Worm (Caenorhabditis elegans): ENCODE measurements around the gene pqn-71.
A peak's percentile ranks its signal among the peaks of the same experiment; 100 is the strongest.

The pqn-71 gene

DNA sequence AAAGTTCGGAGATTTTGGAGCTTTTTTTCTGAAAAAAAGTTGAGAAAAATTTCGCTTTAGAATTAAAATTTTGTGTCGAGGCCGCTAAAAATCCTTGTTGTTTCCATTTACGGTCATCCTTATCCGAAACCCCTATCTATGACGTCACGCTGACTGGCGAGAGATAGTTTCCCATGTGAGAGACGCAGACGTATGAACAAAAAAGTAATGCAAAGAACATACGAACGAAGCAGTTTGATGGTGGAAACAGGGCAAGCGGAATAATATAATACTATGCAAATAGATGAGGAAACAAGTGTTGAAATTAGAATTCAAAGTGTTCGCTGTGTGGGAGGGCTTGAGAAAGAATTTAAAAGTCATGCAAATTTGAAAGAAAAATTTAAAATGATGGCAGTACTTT is 33.6 kb downstream of the pqn-71 start:
- TF ChIP-seq hmg-11 (tag; optimal IDR thresholded peaks at IDR 0.05) = no peak
- peak; percentile 19 for TF ChIP-seq pqm-1 (tag; optimal IDR thresholded peaks at IDR 0.05)
- TF ChIP-seq lin-15B (tag; optimal IDR thresholded peaks at IDR 0.05) = no peak
- no peak for TF ChIP-seq snpc-4 (tag; optimal IDR thresholded peaks at IDR 0.05)
- TF ChIP-seq lin-39 (tag; optimal IDR thresholded peaks at IDR 0.05) = no peak
- TF ChIP-seq elt-3 (tag; optimal IDR thresholded peaks at IDR 0.05) = no peak
- no peak for TF ChIP-seq fkh-2 (tag; optimal IDR thresholded peaks at IDR 0.05)
- TF ChIP-seq mdl-1 (tag; optimal IDR thresholded peaks at IDR 0.05) = no peak
- TF ChIP-seq elt-2 (tag; optimal IDR thresholded peaks at IDR 0.05) = peak; percentile 31
- no peak for TF ChIP-seq nhr-77 (tag; optimal IDR thresholded peaks at IDR 0.05)
- TF ChIP-seq skn-1 (tag; optimal IDR thresholded peaks at IDR 0.05) = no peak
- no peak for TF ChIP-seq nhr-23 (tag; optimal IDR thresholded peaks at IDR 0.05)

DNA sequence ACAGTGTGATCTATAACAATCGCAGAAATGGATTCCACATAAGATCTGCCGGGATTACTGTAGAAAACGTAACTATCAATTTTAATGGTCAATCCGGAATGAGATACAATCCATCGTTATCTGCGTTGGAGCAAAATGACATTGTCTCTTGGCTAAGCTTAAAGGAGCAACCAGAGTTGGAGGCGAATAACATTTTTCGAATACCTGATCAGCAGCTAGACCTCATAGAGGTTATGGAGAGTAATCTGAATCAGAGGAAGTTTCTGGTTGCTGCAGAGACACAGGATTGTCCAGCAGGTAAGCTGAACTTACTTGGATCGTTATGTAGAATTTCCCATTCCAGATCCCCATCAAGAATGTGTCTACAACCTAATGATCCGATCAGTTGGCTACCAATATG is 38.1 kb downstream of the pqn-71 start:
- TF ChIP-seq fkh-2 (tag; optimal IDR thresholded peaks at IDR 0.05) (no peak), sea-2 (GFP tag; optimal IDR thresholded peaks at IDR 0.05) (no peak), nhr-237 (tag; optimal IDR thresholded peaks at IDR 0.05) (no peak), egl-5 (tag; optimal IDR thresholded peaks at IDR 0.05) (no peak), tbx-2 (tag; optimal IDR thresholded peaks at IDR 0.05) (no peak), nhr-11 (tag; optimal IDR thresholded peaks at IDR 0.05) (no peak), lin-15B (tag; optimal IDR thresholded peaks at IDR 0.05) (no peak), daf-12 (tag; optimal IDR thresholded peaks at IDR 0.05) (no peak), eor-1 (tag; optimal IDR thresholded peaks at IDR 0.05) (no peak), pqm-1 (tag; optimal IDR thresholded peaks at IDR 0.05) (no peak)

DNA sequence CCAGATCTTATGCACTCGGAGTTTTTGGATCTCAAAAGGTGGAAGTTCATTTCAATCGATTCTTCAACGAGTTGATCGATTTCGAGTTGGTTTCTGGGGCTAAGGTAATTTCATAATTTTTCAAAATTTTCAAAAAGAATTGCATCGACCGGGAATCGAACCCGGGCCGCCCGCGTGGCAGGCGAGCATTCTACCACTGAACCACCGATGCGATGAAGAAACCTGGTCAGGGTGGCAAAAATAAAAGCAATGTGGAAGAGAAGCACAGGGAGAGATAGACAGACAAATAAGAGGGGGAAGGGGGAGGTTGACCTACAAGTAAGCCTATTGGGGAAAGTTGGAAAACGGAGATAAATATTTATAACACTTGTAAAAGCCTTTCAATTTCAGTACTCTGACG is 39.6 kb downstream of the pqn-71 start:
- no peak for TF ChIP-seq nhr-77 (tag; optimal IDR thresholded peaks at IDR 0.05)
- TF ChIP-seq nhr-28 (tag; optimal IDR thresholded peaks at IDR 0.05) = no peak
- TF ChIP-seq elt-2 (tag; optimal IDR thresholded peaks at IDR 0.05) = peak; percentile 52
- no peak for TF ChIP-seq fkh-10 (GFP tag; optimal IDR thresholded peaks at IDR 0.05)
- TF ChIP-seq ceh-28 (tag; optimal IDR thresholded peaks at IDR 0.05) = no peak
- TF ChIP-seq ceh-9 (tag; optimal IDR thresholded peaks at IDR 0.05) = no peak
- TF ChIP-seq mdl-1 (tag; optimal IDR thresholded peaks at IDR 0.05) = no peak
- TF ChIP-seq aly-2 (tag; optimal IDR thresholded peaks at IDR 0.05) = no peak
- TF ChIP-seq unc-62 (GFP tag; optimal IDR thresholded peaks at IDR 0.05) = no peak
- TF ChIP-seq elt-1 (tag; optimal IDR thresholded peaks at IDR 0.05) = no peak
- no peak for TF ChIP-seq ceh-82 (tag; optimal IDR thresholded peaks at IDR 0.05)
- TF ChIP-seq mml-1 (tag; optimal IDR thresholded peaks at IDR 0.05) = no peak
- TF ChIP-seq fkh-2 (tag; optimal IDR thresholded peaks at IDR 0.05) = no peak
- no peak for TF ChIP-seq nhr-23 (tag; optimal IDR thresholded peaks at IDR 0.05)
- TF ChIP-seq pqm-1 (tag; optimal IDR thresholded peaks at IDR 0.05) = peak; percentile 34
- peak; percentile 2 for TF ChIP-seq ceh-16 (tag; optimal IDR thresholded peaks at IDR 0.05)
- peak; percentile 8 for TF ChIP-seq lin-39 (tag; optimal IDR thresholded peaks at IDR 0.05)

DNA sequence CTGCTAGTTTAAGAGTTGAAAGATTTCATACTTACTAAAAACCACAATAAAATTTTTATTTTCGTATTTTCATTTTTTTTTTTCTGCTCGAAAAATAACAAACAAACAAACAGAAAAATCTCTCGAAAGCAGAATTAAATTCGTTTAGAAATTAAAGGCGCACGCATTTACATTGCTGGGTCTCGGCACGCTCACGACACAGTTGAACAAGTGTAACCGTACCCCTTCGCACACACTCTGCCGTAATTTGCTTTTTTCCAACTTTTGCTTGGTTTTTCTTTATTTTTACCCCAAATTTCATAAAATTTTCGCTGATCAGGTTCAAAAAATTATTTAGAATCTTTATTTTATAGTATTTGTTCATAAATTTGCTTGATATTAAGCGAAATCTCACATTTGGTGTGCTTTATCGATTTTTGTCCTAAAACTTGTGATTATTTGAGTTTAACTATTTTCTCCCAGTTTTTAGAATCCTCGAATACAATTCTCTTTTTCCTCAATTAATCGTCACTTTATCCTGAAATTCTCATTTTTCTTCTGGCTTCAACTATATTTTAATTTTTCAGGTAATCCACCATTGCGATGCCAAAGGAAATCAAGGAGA is 46.2 kb downstream of the pqn-71 start, which contains the start of gene rpl-38:
rpl-38 (plus strand) TSS at position 554 of the 604 bp plus-strand sequence.
- TF ChIP-seq nhr-43 (tag; optimal IDR thresholded peaks at IDR 0.05; ENCODE audit: poor library complexity, severe bottlenecking) = peak; percentile 41
- no peak for TF ChIP-seq ceh-82 (tag; optimal IDR thresholded peaks at IDR 0.05)
- TF ChIP-seq nhr-76 (tag; optimal IDR thresholded peaks at IDR 0.05) = no peak
- TF ChIP-seq lsy-12 (tag; optimal IDR thresholded peaks at IDR 0.05) = peak; percentile 47
- TF ChIP-seq elt-1 (tag; optimal IDR thresholded peaks at IDR 0.05) = no peak
- TF ChIP-seq hmg-11 (tag; optimal IDR thresholded peaks at IDR 0.05) = peak; percentile 84
- TF ChIP-seq elt-2 (tag; optimal IDR thresholded peaks at IDR 0.05) = peak; percentile 59
- no peak for TF ChIP-seq mml-1 (tag; optimal IDR thresholded peaks at IDR 0.05)
- TF ChIP-seq nhr-23 (tag; optimal IDR thresholded peaks at IDR 0.05) = peak; percentile 88
- no peak for TF ChIP-seq ztf-4 (tag; optimal IDR thresholded peaks at IDR 0.05)
- peak; percentile 74 for TF ChIP-seq pqm-1 (tag; optimal IDR thresholded peaks at IDR 0.05)
- no peak for TF ChIP-seq sea-2 (GFP tag; optimal IDR thresholded peaks at IDR 0.05)
- TF ChIP-seq pha-4 (tag; optimal IDR thresholded peaks at IDR 0.05) = peak; percentile 95
- TF ChIP-seq egl-5 (tag; optimal IDR thresholded peaks at IDR 0.05) = peak; percentile 88
- peak; percentile 82 for TF ChIP-seq lin-15B (tag; optimal IDR thresholded peaks at IDR 0.05)
- peak; percentile 69 for TF ChIP-seq nhr-25 (tag; optimal IDR thresholded peaks at IDR 0.05)
- no peak for TF ChIP-seq unc-62 (GFP tag; optimal IDR thresholded peaks at IDR 0.05)
- TF ChIP-seq nhr-237 (tag; optimal IDR thresholded peaks at IDR 0.05) = no peak
- no peak for TF ChIP-seq ztf-11 (tag; optimal IDR thresholded peaks at IDR 0.05)
- TF ChIP-seq ceh-28 (tag; optimal IDR thresholded peaks at IDR 0.05) = peak; percentile 48
- peak; percentile 44 for TF ChIP-seq jun-1 (tag; optimal IDR thresholded peaks at IDR 0.05)
- TF ChIP-seq R02D3.7 (tag; optimal IDR thresholded peaks at IDR 0.05) = peak; percentile 72
- no peak for TF ChIP-seq zag-1 (tag; optimal IDR thresholded peaks at IDR 0.05)
- TF ChIP-seq unc-39 (tag; optimal IDR thresholded peaks at IDR 0.05) = no peak
- TF ChIP-seq egl-27 (tag; optimal IDR thresholded peaks at IDR 0.05) = peak; percentile 27
- no peak for TF ChIP-seq nhr-28 (tag; optimal IDR thresholded peaks at IDR 0.05)
- TF ChIP-seq ZK546.5 (tag; optimal IDR thresholded peaks at IDR 0.05) = no peak
- TF ChIP-seq eor-1 (tag; optimal IDR thresholded peaks at IDR 0.05) = no peak
- no peak for TF ChIP-seq ceh-9 (tag; optimal IDR thresholded peaks at IDR 0.05)
- TF ChIP-seq daf-12 (tag; optimal IDR thresholded peaks at IDR 0.05) = no peak
- TF ChIP-seq nfya-1 (tag; optimal IDR thresholded peaks at IDR 0.05; ENCODE audit: insufficient read depth) = peak; percentile 95
- peak; percentile 81 for TF ChIP-seq snpc-4 (tag; optimal IDR thresholded peaks at IDR 0.05)
- no peak for TF ChIP-seq nhr-12 (tag; optimal IDR thresholded peaks at IDR 0.05)
- peak; percentile 94 for TF ChIP-seq lin-39 (tag; optimal IDR thresholded peaks at IDR 0.05)
- TF ChIP-seq mdl-1 (tag; optimal IDR thresholded peaks at IDR 0.05) = no peak
